Worm (Caenorhabditis elegans) whole organism, early embryonic: ENCODE results near the gene C05B5.8.

Source experiments
- B0310.2 ChIP-seq: sonication (generic microtip); optimal IDR thresholded peaks from 2 replicates; lab custom pipeline; 2016; ENCODE audit warnings: mild to moderate bottlenecking, missing genetic modification characterization, missing compliant biosample characterization
- F13C5.2 ChIP-seq: sonication (generic microtip); optimal IDR thresholded peaks from 2 replicates; lab custom pipeline; 2017; ENCODE audit warnings: mild to moderate bottlenecking, missing genetic modification characterization, inconsistent platforms, missing compliant biosample characterization
- aly-1 ChIP-seq: sonication (generic microtip); optimal IDR thresholded peaks from 2 replicates; lab custom pipeline; 2016; ENCODE audit warnings: missing genetic modification characterization, missing compliant biosample characterization
- ama-1 ChIP-seq: fragments of 150-350 bp; optimal IDR thresholded peaks from 2 replicates; lab custom pipeline; 2014
- ceh-13 ChIP-seq: fragments of 200-800 bp; sonication (Bioruptor generic); optimal IDR thresholded peaks from 2 replicates; lab custom pipeline; 2018; ENCODE audit warnings: mild to moderate bottlenecking, missing genetic modification characterization, missing compliant biosample characterization
- ceh-36 ChIP-seq: sonication (generic microtip); optimal IDR thresholded peaks from 2 replicates; lab custom pipeline; 2016; ENCODE audit warnings: missing genetic modification characterization, inconsistent platforms, missing compliant biosample characterization
- ets-7 ChIP-seq: sonication (generic microtip); optimal IDR thresholded peaks from 2 replicates; lab custom pipeline; 2016; ENCODE audit warnings: missing genotype, missing genetic modification characterization, missing compliant biosample characterization
- flt-1 ChIP-seq: fragments of 200-800 bp; sonication (Bioruptor generic); IDR thresholded peaks from 2 replicates; pipeline ENCODE4 v1.3.6; 2022; ENCODE audit warnings: missing genetic modification characterization, missing compliant biosample characterization
- hmbx-1 ChIP-seq: sonication (generic microtip); optimal IDR thresholded peaks from 2 replicates; lab custom pipeline; 2016; ENCODE audit warnings: mild to moderate bottlenecking, missing genetic modification characterization, missing compliant biosample characterization
- hmg-4 ChIP-seq: fragments of 200-800 bp; sonication (Bioruptor generic); optimal IDR thresholded peaks from 2 replicates; lab custom pipeline; 2018; ENCODE audit warnings: mild to moderate bottlenecking, missing genetic modification characterization, missing compliant biosample characterization
- hnd-1 ChIP-seq: sonication (generic microtip); optimal IDR thresholded peaks from 2 replicates; lab custom pipeline; 2016; ENCODE audit warnings: missing genetic modification characterization, missing compliant biosample characterization
- pes-1 ChIP-seq: fragments of 200-800 bp; sonication (Bioruptor generic); IDR thresholded peaks from 2 replicates; pipeline ENCODE4 v1.3.6; 2022; ENCODE audit warnings: missing genetic modification reagents, missing genetic modification characterization, missing compliant biosample characterization
- scrt-1 ChIP-seq: fragments of 200-800 bp; sonication (Bioruptor generic); IDR thresholded peaks from 2 replicates; pipeline ENCODE4 v1.3.6; 2022; ENCODE audit warnings: missing genetic modification characterization, missing compliant biosample characterization
- sea-1 ChIP-seq: fragments of 200-800 bp; sonication (Bioruptor generic); conservative IDR thresholded peaks from 2 replicates; pipeline ENCODE4 v1.3.6; 2022; ENCODE audit warnings: missing genetic modification characterization, missing compliant biosample characterization
- tbx-11 ChIP-seq: fragments of 200-800 bp; sonication (Bioruptor generic); IDR thresholded peaks from 2 replicates; pipeline ENCODE4 v1.3.6; 2022; ENCODE audit warnings: missing genetic modification characterization, missing compliant biosample characterization
- tbx-37 ChIP-seq: fragments of 200-800 bp; sonication (Bioruptor generic); conservative IDR thresholded peaks from 2 replicates; pipeline ENCODE4 v1.3.6; 2022; ENCODE audit warnings: missing genetic modification reagents, missing genetic modification characterization, missing compliant biosample characterization
- tra-4 ChIP-seq: sonication (generic microtip); optimal IDR thresholded peaks from 2 replicates; lab custom pipeline; 2017; ENCODE audit warnings: missing genetic modification characterization, missing compliant biosample characterization

C05B5.8 gene

DNA sequence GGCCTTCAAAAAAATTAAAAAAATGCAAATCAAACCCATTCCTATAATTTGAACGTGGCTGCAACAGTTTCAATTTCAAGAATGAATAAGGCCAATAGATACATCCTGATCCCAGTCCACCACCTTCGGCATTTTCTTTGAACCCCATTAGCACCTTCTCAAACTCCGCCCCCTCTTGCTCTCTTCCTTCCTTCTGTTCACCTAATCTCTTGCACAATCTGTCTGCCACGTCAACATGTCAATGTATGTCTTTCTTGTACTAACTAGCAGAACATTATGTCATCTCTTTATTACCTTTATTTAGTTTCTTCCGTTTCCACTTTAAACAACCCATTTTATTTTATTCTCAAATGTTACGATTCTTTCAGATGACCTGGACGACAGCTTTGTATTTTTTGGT lies 13.0 kb downstream of the C05B5.8 start, which contains the start of gene C05B5.4:
Gene C05B5.4 (plus strand): TSS at position 351 of the 400 bp plus-strand sequence.
- TF ChIP-seq tra-4 (tag; lab: Kevin White, UChicago) (no peak), hmg-4 (GFP tag; lab: Kevin White, UChicago) (no peak), tbx-11 (GFP tag; lab: Robert Waterston, UW) (no peak), hnd-1 (tag; lab: Kevin White, UChicago) (no peak), scrt-1 (GFP tag; lab: Robert Waterston, UW) (no peak), aly-1 (tag; lab: Kevin White, UChicago) (no peak), B0310.2 (tag; lab: Kevin White, UChicago) (no peak)

ce11 chrIII:9991324-9991723 lies 15.3 kb downstream of the C05B5.8 start:
- TF ChIP-seq tbx-11 (GFP tag; lab: Robert Waterston, UW) (no peak), tra-4 (tag; lab: Kevin White, UChicago) (no peak), tbx-37 (GFP tag; lab: Robert Waterston, UW) (no peak), F13C5.2 (tag; lab: Kevin White, UChicago) (no peak), hnd-1 (tag; lab: Kevin White, UChicago) (no peak), pes-1 (GFP tag; lab: Robert Waterston, UW) (no peak), scrt-1 (GFP tag; lab: Robert Waterston, UW) (no peak), aly-1 (tag; lab: Kevin White, UChicago) (no peak), ceh-36 (no peak), ets-7 (tag; lab: Kevin White, UChicago) (no peak), flt-1 (GFP tag; lab: Robert Waterston, UW) (no peak), sea-1 (GFP tag; lab: Robert Waterston, UW) (no peak), ama-1 (lab: Kevin White, UChicago) (no peak), hmbx-1 (tag; lab: Kevin White, UChicago) (no peak), ceh-13 (GFP tag; lab: Kevin White, UChicago) (no peak), hmg-4 (GFP tag; lab: Kevin White, UChicago) (no peak)

DNA sequence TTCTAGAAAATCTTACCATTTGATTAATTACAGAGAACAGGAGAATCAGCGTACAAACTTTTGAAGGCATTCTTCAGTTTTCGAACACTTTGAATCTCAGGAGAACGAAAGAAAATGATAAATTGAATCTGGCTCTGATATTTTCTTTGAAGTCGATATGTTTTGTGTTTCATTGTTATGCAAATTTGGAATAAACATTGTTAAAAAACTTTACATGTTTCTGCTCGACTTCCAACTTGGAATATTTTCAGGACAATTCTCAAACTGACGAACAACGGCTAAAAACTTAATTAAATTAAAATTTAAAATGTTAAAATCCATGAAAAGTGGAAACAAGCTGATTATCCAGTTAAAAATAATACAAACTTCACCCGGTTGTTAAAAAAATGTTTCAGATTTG lies 18.2 kb downstream of the C05B5.8 start, which contains the start of gene C05B5.1:
Gene C05B5.1 (minus strand): TSS at position 101 of the 400 bp plus-strand sequence.
- TF ChIP-seq aly-1 (tag; lab: Kevin White, UChicago) (no peak), ama-1 (lab: Kevin White, UChicago) (no peak), tbx-37 (GFP tag; lab: Robert Waterston, UW) (no peak), B0310.2 (tag; lab: Kevin White, UChicago) (no peak), hmg-4 (GFP tag; lab: Kevin White, UChicago) (no peak), tbx-11 (GFP tag; lab: Robert Waterston, UW) (no peak), hmbx-1 (tag; lab: Kevin White, UChicago) (no peak), tra-4 (tag; lab: Kevin White, UChicago) (no peak), ceh-13 (GFP tag; lab: Kevin White, UChicago) (no peak), ceh-36 (no peak), pes-1 (GFP tag; lab: Robert Waterston, UW) (no peak), flt-1 (GFP tag; lab: Robert Waterston, UW) (no peak), hnd-1 (tag; lab: Kevin White, UChicago) (no peak)

DNA sequence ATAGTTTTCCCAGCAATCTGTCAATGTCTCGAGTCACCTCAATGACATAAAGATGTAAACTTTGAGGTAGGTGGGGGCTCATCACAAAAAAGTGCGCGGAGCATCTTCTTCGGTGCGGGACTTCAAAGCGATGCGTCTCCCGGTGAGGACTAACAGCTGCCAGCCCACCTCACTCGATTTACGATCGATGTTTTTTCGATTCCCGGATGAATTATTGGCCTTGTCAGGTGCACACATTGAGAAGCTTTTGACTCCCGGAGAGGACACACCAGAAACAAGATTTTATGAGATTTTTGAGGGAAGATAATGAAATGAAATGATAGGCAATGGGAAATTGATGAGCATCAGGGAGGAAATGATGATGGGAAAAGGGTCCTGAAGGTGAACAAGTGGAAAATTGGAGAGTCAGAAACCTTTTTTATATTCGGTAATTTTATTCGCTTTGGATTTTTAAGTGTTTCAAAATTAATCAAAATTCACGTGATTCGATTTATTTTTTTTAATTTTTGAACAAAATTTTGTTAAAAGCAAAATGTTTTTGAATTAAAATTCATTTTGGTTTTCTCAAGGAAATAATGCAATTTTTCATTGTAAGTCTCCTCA lies 19.7 kb downstream of the C05B5.8 start, which contains the start of gene C05B5.12:
Gene C05B5.12 (plus strand): TSS at position 553 of the 603 bp plus-strand sequence.
- TF ChIP-seq ets-7 (tag; lab: Kevin White, UChicago): no peak
- no peak for TF ChIP-seq hnd-1 (tag; lab: Kevin White, UChicago)
- no peak for TF ChIP-seq tbx-11 (GFP tag; lab: Robert Waterston, UW)
- TF ChIP-seq hmbx-1 (tag; lab: Kevin White, UChicago): no peak
- no peak for TF ChIP-seq B0310.2 (tag; lab: Kevin White, UChicago)
- no peak for TF ChIP-seq aly-1 (tag; lab: Kevin White, UChicago)
- TF ChIP-seq ama-1 (lab: Kevin White, UChicago): no peak
- no peak for TF ChIP-seq flt-1 (GFP tag; lab: Robert Waterston, UW)

DNA sequence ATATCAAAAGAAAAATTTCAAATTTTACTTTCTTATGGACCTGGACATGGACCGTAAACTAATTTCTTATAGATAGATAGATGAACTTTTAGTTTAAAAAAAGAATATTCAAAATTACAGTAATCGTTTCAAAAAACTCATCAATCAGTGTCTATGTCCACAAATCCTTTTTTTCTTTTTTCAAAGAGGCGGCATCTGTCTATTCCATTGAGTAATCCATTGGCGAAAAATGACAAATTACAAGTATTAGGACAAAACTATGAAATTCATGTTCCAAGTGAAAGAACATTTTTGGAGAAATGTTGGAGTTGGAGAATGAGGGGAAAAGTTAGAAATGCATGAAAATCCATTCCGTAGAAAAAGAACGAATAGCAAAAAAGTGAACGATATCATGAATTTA lies 21.0 kb downstream of the C05B5.8 start:
- TF ChIP-seq ets-7 (tag; lab: Kevin White, UChicago) (no peak), F13C5.2 (tag; lab: Kevin White, UChicago) (no peak), ceh-13 (GFP tag; lab: Kevin White, UChicago) (no peak), hnd-1 (tag; lab: Kevin White, UChicago) (no peak), hmbx-1 (tag; lab: Kevin White, UChicago) (no peak), ceh-36 (no peak), tbx-37 (GFP tag; lab: Robert Waterston, UW) (no peak), aly-1 (tag; lab: Kevin White, UChicago) (no peak), sea-1 (GFP tag; lab: Robert Waterston, UW) (no peak), B0310.2 (tag; lab: Kevin White, UChicago) (no peak), scrt-1 (GFP tag; lab: Robert Waterston, UW) (no peak), tra-4 (tag; lab: Kevin White, UChicago) (no peak), pes-1 (GFP tag; lab: Robert Waterston, UW) (no peak), hmg-4 (GFP tag; lab: Kevin White, UChicago) (no peak), ama-1 (lab: Kevin White, UChicago) (no peak)

DNA sequence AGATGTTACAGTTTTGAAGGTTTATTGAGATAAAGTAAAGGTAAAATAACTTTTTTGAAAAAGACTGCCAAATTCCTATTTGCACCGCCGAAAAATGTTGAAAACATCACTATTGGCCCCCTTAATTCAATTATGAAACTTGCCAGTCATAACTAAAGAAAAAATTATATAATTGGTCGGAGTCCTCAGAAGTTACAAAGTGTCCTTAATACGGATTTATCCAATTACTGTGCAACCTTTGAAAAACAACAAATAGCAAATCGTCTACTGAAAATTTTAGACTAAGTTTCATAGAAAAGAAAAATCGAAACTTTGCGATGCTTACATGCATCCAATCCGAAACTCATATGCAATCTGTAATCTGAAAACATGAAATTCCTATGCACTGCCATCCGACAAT lies 22.0 kb downstream of the C05B5.8 start:
- no peak for TF ChIP-seq flt-1 (GFP tag; lab: Robert Waterston, UW)
- no peak for TF ChIP-seq ama-1 (lab: Kevin White, UChicago)
- TF ChIP-seq tra-4 (tag; lab: Kevin White, UChicago): no peak
- no peak for TF ChIP-seq tbx-11 (GFP tag; lab: Robert Waterston, UW)
- TF ChIP-seq hmg-4 (GFP tag; lab: Kevin White, UChicago): no peak
